Fruit fly (Drosophila melanogaster) whole organism, adult: ENCODE data around the gene AstC-R2.
A peak's percentile ranks its signal among the peaks of the same experiment; 100 is the strongest.

Experiments used
- CG11617 ChIP-seq: fragments of 200-800 bp; sonication (Bioruptor generic); optimal IDR thresholded peaks from 2 replicates; lab custom pipeline; 2017; ENCODE audit warnings: mild to moderate bottlenecking, missing biosample characterization, missing genetic modification reagents, missing genetic modification characterization
- CG12768 ChIP-seq: fragments of 200-800 bp; sonication (Bioruptor generic); optimal IDR thresholded peaks from 2 replicates; lab custom pipeline; 2017; ENCODE audit warnings: missing biosample characterization, missing genetic modification characterization, mild to moderate bottlenecking, moderate library complexity, missing genetic modification reagents
- CG14711 ChIP-seq: fragments of 200-800 bp; sonication (Bioruptor generic); optimal IDR thresholded peaks from 2 replicates; lab custom pipeline; 2018; ENCODE audit warnings: missing biosample characterization, mild to moderate bottlenecking, missing genetic modification characterization, moderate library complexity
- CG1620 ChIP-seq: fragments of 200-800 bp; sonication (Bioruptor generic); optimal IDR thresholded peaks from 2 replicates; lab custom pipeline; 2016; ENCODE audit warnings: missing biosample characterization, missing genetic modification characterization
- CG5204 ChIP-seq: fragments of 200-800 bp; sonication (Bioruptor generic); optimal IDR thresholded peaks from 2 replicates; lab custom pipeline; 2016; ENCODE audit warnings: missing biosample characterization, missing genetic modification characterization
- CG7045 ChIP-seq: fragments of 200-800 bp; sonication (Bioruptor generic); optimal IDR thresholded peaks from 2 replicates; lab custom pipeline; 2017; ENCODE audit warnings: missing biosample characterization, mild to moderate bottlenecking, missing genetic modification characterization
- CG7101 ChIP-seq: fragments of 200-800 bp; sonication (Bioruptor generic); optimal IDR thresholded peaks from 2 replicates; lab custom pipeline; 2018; ENCODE audit warnings: missing biosample characterization, mild to moderate bottlenecking, missing genetic modification characterization, moderate library complexity
- Clk ChIP-seq: fragments of 200-800 bp; sonication (Bioruptor generic); optimal IDR thresholded peaks from 2 replicates; lab custom pipeline; 2017; ENCODE audit warnings: missing biosample characterization, missing genetic modification characterization
- Crg-1 ChIP-seq: fragments of 200-800 bp; sonication (Bioruptor generic); optimal IDR thresholded peaks from 2 replicates; lab custom pipeline; 2016; ENCODE audit warnings: missing biosample characterization, missing genetic modification characterization
- Hr96 ChIP-seq: fragments of 200-800 bp; sonication (Bioruptor generic); optimal IDR thresholded peaks from 2 replicates; lab custom pipeline; 2016; ENCODE audit warnings: missing biosample characterization, missing genetic modification characterization
- Mnt ChIP-seq: fragments of 200-800 bp; sonication (Bioruptor generic); optimal IDR thresholded peaks from 2 replicates; lab custom pipeline; 2016; ENCODE audit warnings: missing biosample characterization, mild to moderate bottlenecking, missing genetic modification characterization
- bab1 ChIP-seq: fragments of 200-800 bp; sonication (Bioruptor generic); optimal IDR thresholded peaks from 3 replicates; lab custom pipeline; 2019; ENCODE audit warnings: missing biosample characterization, mild to moderate bottlenecking, missing genetic modification characterization, moderate library complexity
- cic ChIP-seq: fragments of 200-800 bp; sonication (Bioruptor generic); optimal IDR thresholded peaks from 2 replicates; lab custom pipeline; 2017; ENCODE audit warnings: missing biosample characterization, mild to moderate bottlenecking, missing genetic modification characterization, moderate library complexity
- cnc ChIP-seq, 2 experiments: fragments of >200 bp; optimal IDR thresholded peaks; 2 replicates each; lab custom pipeline; 2017
- kay ChIP-seq: fragments of 200-800 bp; sonication (Bioruptor generic); peaks from one replicate; lab custom pipeline; 2016; ENCODE audit warnings: missing biosample characterization, missing genetic modification characterization, borderline replicate concordance
- ovo ChIP-seq: fragments of 200-800 bp; sonication (Bioruptor generic); optimal IDR thresholded peaks from 2 replicates; lab custom pipeline; 2016; ENCODE audit warnings: missing biosample characterization, missing genetic modification characterization
- pad ChIP-seq: fragments of 200-800 bp; sonication (Bioruptor generic); optimal IDR thresholded peaks from 3 replicates; lab custom pipeline; 2017; ENCODE audit warnings: missing biosample characterization, missing genetic modification characterization, mild to moderate bottlenecking, moderate library complexity, missing genetic modification reagents
- tj ChIP-seq: fragments of 200-800 bp; sonication (Bioruptor generic); optimal IDR thresholded peaks from 3 replicates; lab custom pipeline; 2017; ENCODE audit warnings: missing biosample characterization, mild to moderate bottlenecking, missing genetic modification characterization, moderate library complexity
- toe ChIP-seq: fragments of 200-800 bp; sonication (Bioruptor generic); optimal IDR thresholded peaks from 2 replicates; lab custom pipeline; 2016; ENCODE audit warnings: missing biosample characterization, missing genetic modification characterization

The AstC-R2 gene

DNA sequence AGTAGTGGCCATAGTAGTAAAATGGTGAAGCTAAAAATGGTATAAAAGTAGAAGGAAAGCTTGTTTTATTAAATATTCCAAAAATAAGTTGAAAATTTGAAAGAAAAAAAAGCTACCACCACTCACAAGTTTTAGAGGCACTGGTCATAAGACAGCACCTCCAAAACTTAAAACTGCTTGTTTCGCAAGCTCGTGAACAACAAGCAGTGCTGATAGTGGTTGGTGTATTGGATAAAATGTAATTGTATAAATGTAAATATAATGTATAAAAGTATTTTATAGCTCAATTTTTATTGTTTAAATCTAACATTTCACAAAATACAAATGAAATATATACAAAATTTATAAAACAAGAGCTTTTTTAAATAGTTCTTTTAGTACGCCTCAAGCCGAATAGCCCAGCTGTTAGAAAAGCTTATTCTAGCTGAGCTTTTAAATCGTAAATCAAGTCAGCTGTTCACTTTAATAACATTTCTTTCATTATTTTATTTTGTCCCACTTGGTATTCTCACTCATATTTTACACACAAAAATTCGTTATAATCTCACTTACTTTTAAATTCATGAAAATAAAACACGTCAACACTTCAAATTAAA, 41.9 kb downstream of the AstC-R2 start:
- TF ChIP-seq pad (no peak), CG12768 (GFP tag; lab: Kevin White, UChicago) (no peak), tj (GFP tag; lab: Kevin White, UChicago) (no peak), ovo (no peak), toe (GFP tag; lab: Kevin White, UChicago) (no peak), CG7101 (tag; lab: Kevin White, UChicago) (no peak), bab1 (no peak), Mnt (no peak), Hr96 (GFP tag; lab: Kevin White, UChicago) (no peak), CG7045 (no peak), CG1620 (GFP tag; lab: Kevin White, UChicago) (no peak), CG5204 (GFP tag; lab: Kevin White, UChicago) (no peak), CG11617 (no peak), kay (GFP tag; lab: Kevin White, UChicago) (no peak), cnc (optimal IDR thresholded peaks at IDR 0.05; lab: Kevin White, UChicago) (no peak), Crg-1 (GFP tag; lab: Kevin White, UChicago) (no peak), CG14711 (tag; lab: Kevin White, UChicago) (no peak), Clk (GFP tag; lab: Kevin White, UChicago) (no peak), cic (GFP tag; lab: Kevin White, UChicago) (no peak)

dm6 chr3L:18449691-18450090, 52.7 kb downstream of the AstC-R2 start:
- no peak for TF ChIP-seq CG1620 (GFP tag; lab: Kevin White, UChicago)
- no peak for TF ChIP-seq CG14711 (tag; lab: Kevin White, UChicago)
- no peak for TF ChIP-seq kay (GFP tag; lab: Kevin White, UChicago)
- no peak for TF ChIP-seq CG5204 (GFP tag; lab: Kevin White, UChicago)
- TF ChIP-seq ovo: no peak
- no peak for TF ChIP-seq CG7045
- TF ChIP-seq tj (GFP tag; lab: Kevin White, UChicago): no peak
- TF ChIP-seq CG12768 (GFP tag; lab: Kevin White, UChicago): no peak

dm6 chr3L:18439809-18440256, 62.5 kb downstream of the AstC-R2 start, which contains the start of gene skl:
TSS of gene skl (minus strand) at chr3L:18439942.
- TF ChIP-seq CG11617 (no peak), Hr96 (GFP tag; lab: Kevin White, UChicago) (no peak), pad (peak; percentile 86)
